Worm (Caenorhabditis elegans) whole organism, L4 larva: Measurements from ENCODE around the gene F57B1.9.

Experiments
- mep-1 ChIP-seq: fragments of 150-350 bp; sonication (generic microtip); optimal IDR thresholded peaks from 3 replicates; lab custom pipeline; 2014; ENCODE audit warnings: missing biosample characterization, missing genetic modification characterization
- nhr-76 ChIP-seq: fragments of 150-350 bp; optimal IDR thresholded peaks from 2 replicates; lab custom pipeline; 2014; ENCODE audit warnings: missing biosample characterization, missing genetic modification characterization

ce11 chrV:13166582-13166981 lies 31.1 kb downstream of the F57B1.9 start:
- TF ChIP-seq nhr-76 (tag; lab: Kevin White, UChicago) (no peak), mep-1 (tag; lab: Kevin White, UChicago) (no peak)
